Fruit fly (Drosophila melanogaster): ENCODE measurements around the gene CG17721.

The CG17721 gene

dm6 chr3R:11209801-11210402 is 25.0 kb upstream of the CG17721 start, which contains the start of the genes SdhC and Tctp (continued):
- TF ChIP-seq CG18599 (GFP tag; optimal IDR thresholded peaks at IDR 0.05) (peak; percentile 52), Camta (GFP tag; optimal IDR thresholded peaks at IDR 0.05) (peak; percentile 35), Bdp1 (GFP tag; optimal IDR thresholded peaks at IDR 0.05) (no peak), CG14667 (GFP tag; IDR thresholded peaks at IDR 0.05) (no peak), CG11695 (GFP tag; IDR thresholded peaks at IDR 0.05) (no peak), CG1529 (GFP tag; optimal IDR thresholded peaks at IDR 0.05) (peak; percentile 6), CG18764 (GFP tag; optimal IDR thresholded peaks at IDR 0.05) (peak; percentile 2), CG3407 (GFP tag; optimal IDR thresholded peaks at IDR 0.05) (no peak), maf-S (GFP tag; optimal IDR thresholded peaks at IDR 0.05) (no peak), CG14050 (GFP tag; IDR thresholded peaks at IDR 0.05) (no peak), B-H1 (GFP tag; IDR thresholded peaks at IDR 0.05) (no peak), fd3F (GFP tag; optimal IDR thresholded peaks at IDR 0.05) (no peak), ase (GFP tag; IDR thresholded peaks at IDR 0.05) (no peak), CG10462 (GFP tag; optimal IDR thresholded peaks at IDR 0.05) (peak; percentile 39), onecut (GFP tag; IDR thresholded peaks at IDR 0.05) (peak; percentile 70), tgo (GFP tag; IDR thresholded peaks at IDR 0.05) (no peak), ftz-f1 (GFP tag; optimal IDR thresholded peaks at IDR 0.05) (no peak), CG10209 (GFP tag; optimal IDR thresholded peaks at IDR 0.05) (peak; percentile 12), CG8281 (tag; optimal IDR thresholded peaks at IDR 0.05) (no peak), Aef1 (GFP tag; IDR thresholded peaks at IDR 0.05) (no peak), bab2 (GFP tag; optimal IDR thresholded peaks at IDR 0.05) (peak; percentile 18), mam (GFP tag; optimal IDR thresholded peaks at IDR 0.05) (peak; percentile 47), Scr (GFP tag; IDR thresholded peaks at IDR 0.05; ENCODE audit: partially characterized antibody) (peak; percentile 64), CG2116 (GFP tag; optimal IDR thresholded peaks at IDR 0.05) (peak; percentile 76), unpg (GFP tag; optimal IDR thresholded peaks at IDR 0.05) (peak; percentile 32), CG10431 (GFP tag; optimal IDR thresholded peaks at IDR 0.05) (peak; percentile 9), CG12299 (tag; optimal IDR thresholded peaks at IDR 0.05) (peak; percentile 46), CG6813 (GFP tag; optimal IDR thresholded peaks at IDR 0.05) (no peak), zfh1 (GFP tag; IDR thresholded peaks at IDR 0.05) (no peak; the same call in 2 of the 3 replicates), Sin3A (optimal IDR thresholded peaks at IDR 0.05) (peak; percentile 74), ssp (GFP tag; IDR thresholded peaks at IDR 0.05) (no peak), Hmr (GFP tag; optimal IDR thresholded peaks at IDR 0.05) (peak; percentile 73), CG3163 (GFP tag; optimal IDR thresholded peaks at IDR 0.05) (no peak), rib (GFP tag; IDR thresholded peaks at IDR 0.05) (peak; percentile 74; the same call in 1 of the 2 replicates), odd (GFP tag; optimal IDR thresholded peaks at IDR 0.05) (peak; percentile 5), CG7556 (GFP tag; optimal IDR thresholded peaks at IDR 0.05) (peak; percentile 33), row (GFP tag; IDR thresholded peaks at IDR 0.05) (peak; percentile 72), Tbp (GFP tag; optimal IDR thresholded peaks at IDR 0.05) (no peak), Sox100B (GFP tag; optimal IDR thresholded peaks at IDR 0.05) (peak; percentile 61), knrl (GFP tag; IDR thresholded peaks at IDR 0.05; ENCODE audit: partially characterized antibody) (peak; percentile 48; the same call in 2 of the 3 replicates), HLHmδ (GFP tag; optimal IDR thresholded peaks at IDR 0.05) (peak; percentile 51), pzg (GFP tag; optimal IDR thresholded peaks at IDR 0.05) (peak; percentile 74), nom (GFP tag; optimal IDR thresholded peaks at IDR 0.05) (peak; percentile 73), CG14965 (GFP tag; optimal IDR thresholded peaks at IDR 0.05; ENCODE audit: borderline replicate concordance) (no peak), CG3995 (GFP tag; optimal IDR thresholded peaks at IDR 0.05) (peak; percentile 45), CG15269 (tag; optimal IDR thresholded peaks at IDR 0.05) (peak; percentile 51), CG31388 (GFP tag; optimal IDR thresholded peaks at IDR 0.05) (no peak), CG1792 (GFP tag; optimal IDR thresholded peaks at IDR 0.05) (no peak), vvl (GFP tag; IDR thresholded peaks at IDR 0.05) (0 out of 2 replicates have a peak, but pooled peaks have one; percentile 34), tx (GFP tag; optimal IDR thresholded peaks at IDR 0.05) (no peak), CG12104 (GFP tag; optimal IDR thresholded peaks at IDR 0.05) (peak; percentile 40)
